Worm (Caenorhabditis elegans): Measurements from ENCODE around the gene K03B8.4.
A peak's percentile ranks its signal among the peaks of the same experiment; 100 is the strongest.

K03B8.4 gene

ce11 chrV:11375150-11375792, 19.7 kb downstream of the K03B8.4 start, which contains the start of gene cnb-1 (continued):
- TF ChIP-seq unc-62 (GFP tag; optimal IDR thresholded peaks at IDR 0.05 in 1 of 2), result peak in 1 of 2 experiments; percentile 91
- no peak for TF ChIP-seq unc-62 (tag; optimal IDR thresholded peaks at IDR 0.05)

ce11 chrV:11373918-11374317, 21.0 kb downstream of the K03B8.4 start:
- TF ChIP-seq ceh-82 (tag; optimal IDR thresholded peaks at IDR 0.05) (no peak), tra-1 (GFP tag; IDR thresholded peaks at IDR 0.05) (no peak), ama-1 (optimal IDR thresholded peaks at IDR 0.05) (no peak), lsy-2 (tag; optimal IDR thresholded peaks at IDR 0.05) (no peak), dve-1 (tag; optimal IDR thresholded peaks at IDR 0.05; ENCODE audit: insufficient read depth) (no peak), nhr-102 (tag; optimal IDR thresholded peaks at IDR 0.05) (no peak), nhr-6 (tag; optimal IDR thresholded peaks at IDR 0.05) (no peak), nhr-25 (tag; optimal IDR thresholded peaks at IDR 0.05; ENCODE audit: borderline replicate concordance, insufficient read depth) (no peak), F44E2.7 (GFP tag; IDR thresholded peaks at IDR 0.05) (no peak), pqm-1 (tag; optimal IDR thresholded peaks at IDR 0.05) (no peak), nhr-76 (tag; optimal IDR thresholded peaks at IDR 0.05) (no peak), lin-39 (tag; optimal IDR thresholded peaks at IDR 0.05) (no peak), ctbp-1 (GFP tag; IDR thresholded peaks at IDR 0.05) (no peak), dmd-9 (GFP tag; IDR thresholded peaks at IDR 0.05) (no peak), nhr-48 (tag; optimal IDR thresholded peaks at IDR 0.05) (no peak), madf-5 (GFP tag; IDR thresholded peaks at IDR 0.05) (no peak), lin-1 (GFP tag; IDR thresholded peaks at IDR 0.05) (no peak), daf-19 (GFP tag; conservative IDR thresholded peaks at IDR 0.05) (no peak), pha-4 (GFP tag; IDR thresholded peaks at IDR 0.05) (no peak), pha-4 (tag; optimal IDR thresholded peaks at IDR 0.05) (no peak)

ce11 chrV:11372284-11372878, 22.5 kb downstream of the K03B8.4 start:
- no peak for TF ChIP-seq lim-7 (GFP tag; IDR thresholded peaks at IDR 0.05)
- TF ChIP-seq aha-1 (tag), result peak; percentile 91

ce11 chrV:11366129-11366528, 28.8 kb downstream of the K03B8.4 start, which contains the start of gene dop-5:
Gene dop-5 (minus strand): TSS chrV:11366229.
- no peak for TF ChIP-seq ama-1 (optimal IDR thresholded peaks at IDR 0.05)
- no peak for TF ChIP-seq nhr-28 (tag; optimal IDR thresholded peaks at IDR 0.05)
- TF ChIP-seq gei-8 (GFP tag; optimal IDR thresholded peaks at IDR 0.05), result no peak
- TF ChIP-seq aha-1 (tag), result peak; percentile 75
- no peak for TF ChIP-seq T20F7.1 (GFP tag; optimal IDR thresholded peaks at IDR 0.05)
- no peak for TF ChIP-seq cey-2 (tag; optimal IDR thresholded peaks at IDR 0.05; ENCODE audit: borderline replicate concordance, insufficient read depth)
- no peak for TF ChIP-seq egl-27 (tag; optimal IDR thresholded peaks at IDR 0.05)

- no peak for TF ChIP-seq duxl-1 (tag; optimal IDR thresholded peaks at IDR 0.05; ENCODE audit: poor library complexity)
- TF ChIP-seq mes-2 (tag; optimal IDR thresholded peaks at IDR 0.05; ENCODE audit: poor library complexity, severe bottlenecking), result no peak
- no peak for TF ChIP-seq ceh-62 (tag; optimal IDR thresholded peaks at IDR 0.05)
- no peak for TF ChIP-seq lin-29 (GFP tag; IDR thresholded peaks at IDR 0.05)
- TF ChIP-seq dmd-8 (GFP tag; IDR thresholded peaks at IDR 0.05), result no peak
- TF ChIP-seq tag-97 (GFP tag; IDR thresholded peaks at IDR 0.05), result no peak
- TF ChIP-seq lim-7 (GFP tag; IDR thresholded peaks at IDR 0.05), result no peak
- peak; percentile 92 for TF ChIP-seq aha-1 (tag)
- TF ChIP-seq sdz-12 (GFP tag; optimal IDR thresholded peaks at IDR 0.05), result no peak
- TF ChIP-seq mdl-1 (tag; optimal IDR thresholded peaks at IDR 0.05), result no peak
- TF ChIP-seq Y105C5A.15 (GFP tag; IDR thresholded peaks at IDR 0.05), result no peak
- no peak for TF ChIP-seq ztf-11 (tag; optimal IDR thresholded peaks at IDR 0.05)
- TF ChIP-seq ces-1 (GFP tag; optimal IDR thresholded peaks at IDR 0.05), result no peak
- TF ChIP-seq vab-7 (GFP tag; IDR thresholded peaks at IDR 0.05), result no peak
- TF ChIP-seq unc-62 (GFP tag; optimal IDR thresholded peaks at IDR 0.05 in 1 of 2), result peak in 1 of 2 experiments; percentile 57
- no peak for TF ChIP-seq unc-62 (tag; optimal IDR thresholded peaks at IDR 0.05)
These were observed 31.3 kb downstream of the K03B8.4 start for ce11 chrV:11363575-11363974.
